ENCODE assay signal across 1 fruit fly cellular context in the genomic region with DNA sequence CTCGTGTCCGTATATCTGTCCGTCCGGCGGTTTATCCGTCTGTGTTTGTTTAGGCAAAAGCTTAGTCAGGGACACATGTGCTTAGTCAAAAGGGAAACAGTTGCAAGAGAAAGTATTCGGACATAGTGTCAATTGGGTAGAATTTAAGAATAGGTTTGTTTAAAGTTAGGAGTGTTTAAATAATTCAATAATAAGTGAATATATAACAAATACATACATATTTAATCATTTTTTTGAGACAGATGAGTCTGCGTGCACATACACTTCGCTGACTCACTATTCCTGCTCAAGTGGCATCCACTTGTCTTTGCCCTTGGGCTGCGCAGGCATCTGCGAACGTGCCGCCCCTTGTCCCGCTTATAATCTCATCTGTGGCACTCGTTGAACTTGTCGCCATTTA.
TF ChIP-seq lines count a peak whose summit lies in the region.

No protein-coding gene starts in this region.

TF ChIP-seq in whole organism, embryonic, 481 proteins besides CTCF, POLR2A, EP300 and RAD21 (continued from another document):
- TF ChIP-seq wor (GFP tag; IDR thresholded peaks at IDR 0.05; lab: Robert Waterston, UW) (peak; percentile 16; the same call in 1 of the 2 replicates), CG14014 (GFP tag; IDR thresholded peaks at IDR 0.05; lab: Robert Waterston, UW) (0 out of 2 replicates have a peak, but pooled peaks have one; percentile 23), Nf-YA (GFP tag; IDR thresholded peaks at IDR 0.05; lab: Robert Waterston, UW) (no peak), Ptx1 (GFP tag; IDR thresholded peaks at IDR 0.05; lab: Robert Waterston, UW) (peak; percentile 48), CG7839 (tag; optimal IDR thresholded peaks at IDR 0.05; lab: Kevin White, UChicago) (peak; percentile 7), lov (optimal IDR thresholded peaks at IDR 0.05; lab: Kevin White, UChicago) (no peak), lov (GFP tag; IDR thresholded peaks at IDR 0.05; lab: Robert Waterston, UW) (no peak), prd (optimal IDR thresholded peaks at IDR 0.05; lab: Kevin White, UChicago) (no peak), prd (GFP tag; IDR thresholded peaks at IDR 0.05; lab: Robert Waterston, UW) (0 out of 3 replicates have a peak, but pooled peaks have one; percentile 33), seq (GFP tag; IDR thresholded peaks at IDR 0.05; lab: Robert Waterston, UW) (0 out of 2 replicates have a peak, but pooled peaks have one; percentile 28), PHDP (tag; optimal IDR thresholded peaks at IDR 0.05; lab: Kevin White, UChicago) (no peak), CG7556 (GFP tag; optimal IDR thresholded peaks at IDR 0.05; lab: Kevin White, UChicago) (no peak), CG32532 (GFP tag; IDR thresholded peaks at IDR 0.05; lab: Robert Waterston, UW) (peak; percentile 31), CG5180 (GFP tag; optimal IDR thresholded peaks at IDR 0.05; lab: Kevin White, UChicago) (no peak), CG18599 (GFP tag; optimal IDR thresholded peaks at IDR 0.05; lab: Kevin White, UChicago) (peak; percentile 54), Mrtf (GFP tag; IDR thresholded peaks at IDR 0.05; lab: Robert Waterston, UW) (peak; percentile 44; the same call in 1 of the 3 replicates), lab (GFP tag; optimal IDR thresholded peaks at IDR 0.05; lab: Kevin White, UChicago) (peak; percentile 42), grau (tag; optimal IDR thresholded peaks at IDR 0.05; lab: Kevin White, UChicago) (peak; percentile 13), CG14441 (GFP tag; IDR thresholded peaks at IDR 0.05; lab: Robert Waterston, UW) (peak; percentile 18; the same call in 1 of the 2 replicates), CG15269 (tag; optimal IDR thresholded peaks at IDR 0.05; lab: Kevin White, UChicago) (peak; percentile 13), yki (optimal IDR thresholded peaks at IDR 0.05; lab: Kevin White, UChicago) (no peak)
